Worm (Caenorhabditis elegans): ENCODE results near the gene bgal-1.
A peak's percentile ranks its signal among the peaks of the same experiment; 100 is the strongest.

The bgal-1 gene

ce11 chrV:11204452-11204851 is 21.4 kb downstream of the bgal-1 start:
- TF ChIP-seq nhr-2 (tag; optimal IDR thresholded peaks at IDR 0.05): no peak
- no peak for TF ChIP-seq nhr-12 (tag; optimal IDR thresholded peaks at IDR 0.05)
- no peak for TF ChIP-seq mep-1 (tag; optimal IDR thresholded peaks at IDR 0.05)
- no peak for TF ChIP-seq ceh-43 (GFP tag; optimal IDR thresholded peaks at IDR 0.05)
- no peak for TF ChIP-seq nhr-28 (tag; optimal IDR thresholded peaks at IDR 0.05)
- no peak for TF ChIP-seq ceh-39 (tag; optimal IDR thresholded peaks at IDR 0.05)
- TF ChIP-seq ham-2 (GFP tag; optimal IDR thresholded peaks at IDR 0.05): no peak
- no peak for TF ChIP-seq mab-5 (tag; optimal IDR thresholded peaks at IDR 0.05)
- TF ChIP-seq lin-13 (tag; optimal IDR thresholded peaks at IDR 0.05): no peak
- no peak for TF ChIP-seq sptf-1 (tag; optimal IDR thresholded peaks at IDR 0.05)
- TF ChIP-seq nhr-237 (tag; optimal IDR thresholded peaks at IDR 0.05): no peak
- TF ChIP-seq ztf-11 (tag; optimal IDR thresholded peaks at IDR 0.05): no peak
- TF ChIP-seq M03D4.4 (tag; optimal IDR thresholded peaks at IDR 0.05): no peak
- no peak for TF ChIP-seq lin-32 (GFP tag; optimal IDR thresholded peaks at IDR 0.05)
- no peak for TF ChIP-seq unc-39 (tag; optimal IDR thresholded peaks at IDR 0.05)
- TF ChIP-seq lsy-2 (tag; optimal IDR thresholded peaks at IDR 0.05): no peak
- TF ChIP-seq hlh-1 (tag; optimal IDR thresholded peaks at IDR 0.05): no peak
- TF ChIP-seq ceh-83 (GFP tag; optimal IDR thresholded peaks at IDR 0.05): no peak
- TF ChIP-seq drap-1 (GFP tag; optimal IDR thresholded peaks at IDR 0.05): no peak
- TF ChIP-seq blmp-1 (tag; optimal IDR thresholded peaks at IDR 0.05): no peak

- TF ChIP-seq pha-4 (tag; optimal IDR thresholded peaks at IDR 0.05) (no peak), unc-39 (tag; optimal IDR thresholded peaks at IDR 0.05) (no peak), ham-2 (GFP tag; optimal IDR thresholded peaks at IDR 0.05) (no peak), lin-13 (tag; optimal IDR thresholded peaks at IDR 0.05) (no peak)
These were observed 23.8 kb downstream of the bgal-1 start, which contains the start of gene K10D6.4 for ce11 chrV:11201826-11202565. Gene K10D6.4 (plus strand): TSS chrV:11201925.

- TF ChIP-seq blmp-1 (tag; optimal IDR thresholded peaks at IDR 0.05) (no peak), lsy-2 (tag; optimal IDR thresholded peaks at IDR 0.05) (no peak), bed-3 (GFP tag; optimal IDR thresholded peaks at IDR 0.05) (no peak)
These were observed 25.5 kb downstream of the bgal-1 start, which contains the start of gene K10D6.3 for ce11 chrV:11200316-11200715. Gene K10D6.3 (plus strand): TSS chrV:11200616.

- no peak for TF ChIP-seq unc-120 (tag; optimal IDR thresholded peaks at IDR 0.05; ENCODE audit: poor library complexity, severe bottlenecking)
- no peak for TF ChIP-seq snpc-4 (tag; optimal IDR thresholded peaks at IDR 0.05)
- TF ChIP-seq nhr-76 (tag; optimal IDR thresholded peaks at IDR 0.05): no peak
- TF ChIP-seq lsy-2 (tag; optimal IDR thresholded peaks at IDR 0.05): no peak
- TF ChIP-seq zip-8 (tag; optimal IDR thresholded peaks at IDR 0.05): no peak
- no peak for TF ChIP-seq cnd-1 (tag; optimal IDR thresholded peaks at IDR 0.05)
- no peak for TF ChIP-seq ztf-11 (tag; optimal IDR thresholded peaks at IDR 0.05)
- TF ChIP-seq unc-39 (tag; optimal IDR thresholded peaks at IDR 0.05): no peak
- TF ChIP-seq mep-1 (tag; optimal IDR thresholded peaks at IDR 0.05): no peak
- TF ChIP-seq tbx-8 (GFP tag; optimal IDR thresholded peaks at IDR 0.05): no peak
- TF ChIP-seq mab-5 (tag; optimal IDR thresholded peaks at IDR 0.05): no peak
- no peak for TF ChIP-seq ceh-83 (GFP tag; optimal IDR thresholded peaks at IDR 0.05)
- no peak for TF ChIP-seq hlh-1 (tag; optimal IDR thresholded peaks at IDR 0.05)
- no peak for TF ChIP-seq unc-62 (GFP tag; optimal IDR thresholded peaks at IDR 0.05)
- no peak for TF ChIP-seq pha-4 (tag; optimal IDR thresholded peaks at IDR 0.05)
- TF ChIP-seq sem-2 (GFP tag; optimal IDR thresholded peaks at IDR 0.05): no peak
These were observed 26.3 kb downstream of the bgal-1 start for ce11 chrV:11199497-11199896.

ce11 chrV:11198094-11198493 is 27.7 kb downstream of the bgal-1 start:
- TF ChIP-seq lin-13 (tag; optimal IDR thresholded peaks at IDR 0.05): no peak
- peak; percentile 55 for TF ChIP-seq blmp-1 (tag; optimal IDR thresholded peaks at IDR 0.05)
- TF ChIP-seq snpc-4 (tag; optimal IDR thresholded peaks at IDR 0.05): no peak
